Fruit fly (Drosophila melanogaster) whole organism, wandering third instar larva: ENCODE results near the gene Blos2.
A peak's percentile ranks its signal among the peaks of the same experiment; 100 is the strongest.

ENCODE experiments used
- Abd-B ChIP-seq: fragments of >200 bp; optimal IDR thresholded peaks from 2 replicates; lab custom pipeline; 2017; ENCODE audit warnings: missing biosample characterization, missing genetic modification characterization
- CG32264 ChIP-seq: fragments of 200-800 bp; sonication (Bioruptor generic); optimal IDR thresholded peaks from 2 replicates; lab custom pipeline; 2016; ENCODE audit warnings: missing biosample characterization, missing genetic modification characterization
- CG9705 ChIP-seq: fragments of 200-800 bp; sonication (Bioruptor generic); optimal IDR thresholded peaks from 2 replicates; lab custom pipeline; 2018; ENCODE audit warnings: missing biosample characterization, mild to moderate bottlenecking, missing genetic modification characterization
- CrebA ChIP-seq: fragments of 200-800 bp; sonication (Bioruptor generic); optimal IDR thresholded peaks from 2 replicates; lab custom pipeline; 2016; ENCODE audit warnings: missing biosample characterization, mild to moderate bottlenecking, missing genetic modification characterization, borderline replicate concordance
- Dfd ChIP-seq: fragments of >200 bp; optimal IDR thresholded peaks from 2 replicates; lab custom pipeline; 2017; ENCODE audit warnings: missing biosample characterization, missing genetic modification characterization
- Dif ChIP-seq: fragments of 200-275, 200-300 bp; sonication (Bioruptor generic); optimal IDR thresholded peaks from 2 replicates; lab custom pipeline; 2018; ENCODE audit warnings: missing biosample characterization, missing genetic modification characterization; ENCODE audit not compliant: partially characterized antibody
- GATAd ChIP-seq: sonication (Bioruptor generic); optimal IDR thresholded peaks from 2 replicates; lab custom pipeline; 2016; ENCODE audit warnings: missing biosample characterization, missing genetic modification characterization
- HLH106 ChIP-seq: fragments of 200-800 bp; optimal IDR thresholded peaks from 3 replicates; lab custom pipeline; 2019; ENCODE audit warnings: missing biosample characterization, mild to moderate bottlenecking, missing genetic modification characterization, moderate library complexity
- Hnf4 ChIP-seq: fragments of 200-800 bp; sonication (Bioruptor generic); optimal IDR thresholded peaks from 2 replicates; lab custom pipeline; 2016; ENCODE audit warnings: missing biosample characterization, mild to moderate bottlenecking, missing genetic modification characterization
- Hr78 ChIP-seq: fragments of >200 bp; optimal IDR thresholded peaks from 2 replicates; lab custom pipeline; 2017; ENCODE audit warnings: missing biosample characterization, missing genetic modification characterization
- Hr83 ChIP-seq: fragments of 200-300 bp; sonication (Bioruptor generic); optimal IDR thresholded peaks from 2 replicates; lab custom pipeline; 2016; ENCODE audit warnings: missing biosample characterization, mild to moderate bottlenecking, missing genetic modification characterization, moderate library complexity; ENCODE audit not compliant: poor library complexity, severe bottlenecking
- Jra ChIP-seq: sonication (Bioruptor generic); optimal IDR thresholded peaks from 2 replicates; lab custom pipeline; 2016; ENCODE audit warnings: missing biosample characterization, missing genetic modification characterization
- Mio ChIP-seq: sonication (Bioruptor generic); optimal IDR thresholded peaks from 2 replicates; lab custom pipeline; 2016; ENCODE audit warnings: missing biosample characterization, missing genetic modification characterization
- Myc ChIP-seq: fragments of >200 bp; optimal IDR thresholded peaks from 2 replicates; lab custom pipeline; 2017
- N ChIP-seq: fragments of >200 bp; optimal IDR thresholded peaks from 2 replicates; lab custom pipeline; 2018; ENCODE audit warnings: missing biosample characterization, missing external identifiers, missing genetic modification characterization
- OdsH ChIP-seq: fragments of 200-800 bp; sonication (Bioruptor generic); optimal IDR thresholded peaks from 2 replicates; lab custom pipeline; 2016; ENCODE audit warnings: missing biosample characterization, mild to moderate bottlenecking, missing genetic modification characterization
- Rel ChIP-seq, 2 experiments: fragments of 200-800 bp; sonication (Bioruptor generic) in 1 of 2; optimal IDR thresholded peaks; 2 replicates in 1 of 2; 3 replicates in 1 of 2; lab custom pipeline; 2016 to 2019; ENCODE audit warnings: mild to moderate bottlenecking in 2 of 2, missing biosample characterization in 2 of 2, missing genetic modification characterization in 2 of 2, moderate library complexity in 1 of 2
- Sp1 ChIP-seq: fragments of 200-800 bp; sonication (Bioruptor generic); optimal IDR thresholded peaks from 3 replicates; lab custom pipeline; 2019; ENCODE audit warnings: missing biosample characterization, mild to moderate bottlenecking, missing genetic modification characterization, moderate library complexity
- Vsx2 ChIP-seq: fragments of 200-300, 225-300 bp; sonication (Bioruptor generic); optimal IDR thresholded peaks from 2 replicates; lab custom pipeline; 2018; ENCODE audit warnings: missing biosample characterization, missing genetic modification characterization; ENCODE audit not compliant: partially characterized antibody
- br ChIP-seq: fragments of 200-800 bp; sonication (Bioruptor generic); optimal IDR thresholded peaks from 2 replicates; lab custom pipeline; 2016; ENCODE audit warnings: missing biosample characterization, missing genetic modification characterization
- brk ChIP-seq: fragments of 200-800 bp; sonication (Bioruptor generic); optimal IDR thresholded peaks from 2 replicates; lab custom pipeline; 2016; ENCODE audit warnings: missing biosample characterization, mild to moderate bottlenecking, missing genetic modification characterization
- dl ChIP-seq, 2 experiments: fragments of 175-275, 200-275 bp in 1 of 2; fragments of 200-275 bp in 1 of 2; sonication (Bioruptor generic); optimal IDR thresholded peaks; lab custom pipeline; 2018; ENCODE audit warnings: mild to moderate bottlenecking in 2 of 2, missing biosample characterization in 2 of 2, missing genetic modification characterization in 2 of 2, moderate library complexity in 2 of 2; ENCODE audit not compliant: partially characterized antibody in 2 of 2, insufficient read depth in 1 of 2
- dmrt93B ChIP-seq: fragments of 200-800 bp; sonication (Bioruptor generic); optimal IDR thresholded peaks from 2 replicates; lab custom pipeline; 2018; ENCODE audit warnings: missing biosample characterization, mild to moderate bottlenecking, missing genetic modification characterization
- dsf ChIP-seq: sonication (Bioruptor generic); optimal IDR thresholded peaks from 2 replicates; lab custom pipeline; 2016; ENCODE audit warnings: missing biosample characterization, missing genetic modification characterization, borderline replicate concordance
- ey ChIP-seq: fragments of 200-800 bp; sonication (Bioruptor generic); optimal IDR thresholded peaks from 2 replicates; lab custom pipeline; 2016; ENCODE audit warnings: missing biosample characterization, missing genetic modification characterization
- foxo ChIP-seq, 2 experiments: fragments of 200-800 bp; sonication (Bioruptor generic); optimal IDR thresholded peaks; 2 replicates in 1 of 2; 3 replicates in 1 of 2; lab custom pipeline; 2016 to 2017; ENCODE audit warnings: missing biosample characterization in 2 of 2, missing genetic modification characterization in 2 of 2
- fru ChIP-seq: fragments of 200-800 bp; sonication (Bioruptor generic); optimal IDR thresholded peaks from 3 replicates; lab custom pipeline; 2016; ENCODE audit warnings: missing biosample characterization, mild to moderate bottlenecking, missing genetic modification characterization
- h ChIP-seq: fragments of 200-800 bp; sonication (Bioruptor generic); optimal IDR thresholded peaks from 3 replicates; lab custom pipeline; 2016; ENCODE audit warnings: missing biosample characterization, mild to moderate bottlenecking, missing genetic modification characterization
- jim ChIP-seq: fragments of 175-275, 200-325 bp; sonication (Bioruptor generic); optimal IDR thresholded peaks from 2 replicates; lab custom pipeline; 2016; ENCODE audit warnings: missing biosample characterization, mild to moderate bottlenecking, missing genetic modification characterization
- lola ChIP-seq: fragments of >200 bp; optimal IDR thresholded peaks from 2 replicates; lab custom pipeline; 2017; ENCODE audit warnings: missing biosample characterization, missing genetic modification characterization
- pan ChIP-seq: fragments of >200 bp; optimal IDR thresholded peaks from 2 replicates; lab custom pipeline; 2017
- psq ChIP-seq: fragments of 200-800 bp; sonication (Bioruptor generic); optimal IDR thresholded peaks from 3 replicates; lab custom pipeline; 2017; ENCODE audit warnings: missing biosample characterization, mild to moderate bottlenecking, missing genetic modification characterization, moderate library complexity
- rgr ChIP-seq: fragments of 200-800 bp; sonication (Bioruptor generic); optimal IDR thresholded peaks from 3 replicates; lab custom pipeline; 2016; ENCODE audit warnings: missing biosample characterization, mild to moderate bottlenecking, missing genetic modification characterization
- sage ChIP-seq: fragments of 200-800 bp; sonication (Bioruptor generic); optimal IDR thresholded peaks from 2 replicates; lab custom pipeline; 2016; ENCODE audit warnings: missing biosample characterization, mild to moderate bottlenecking, missing genetic modification characterization
- sv ChIP-seq: fragments of 200-800 bp; sonication (Bioruptor generic); optimal IDR thresholded peaks from 3 replicates; lab custom pipeline; 2016; ENCODE audit warnings: missing biosample characterization, missing genetic modification characterization
- tai ChIP-seq: sonication (Bioruptor generic); optimal IDR thresholded peaks from 2 replicates; lab custom pipeline; 2016; ENCODE audit warnings: missing biosample characterization, missing genetic modification characterization
- usp ChIP-seq: fragments of >200 bp; optimal IDR thresholded peaks from 2 replicates; lab custom pipeline; 2017; ENCODE audit warnings: missing biosample characterization, missing genetic modification characterization
- woc ChIP-seq: sonication (Bioruptor generic); optimal IDR thresholded peaks from 2 replicates; lab custom pipeline; 2016; ENCODE audit warnings: missing biosample characterization, mild to moderate bottlenecking, missing genetic modification characterization

Blos2 gene

DNA sequence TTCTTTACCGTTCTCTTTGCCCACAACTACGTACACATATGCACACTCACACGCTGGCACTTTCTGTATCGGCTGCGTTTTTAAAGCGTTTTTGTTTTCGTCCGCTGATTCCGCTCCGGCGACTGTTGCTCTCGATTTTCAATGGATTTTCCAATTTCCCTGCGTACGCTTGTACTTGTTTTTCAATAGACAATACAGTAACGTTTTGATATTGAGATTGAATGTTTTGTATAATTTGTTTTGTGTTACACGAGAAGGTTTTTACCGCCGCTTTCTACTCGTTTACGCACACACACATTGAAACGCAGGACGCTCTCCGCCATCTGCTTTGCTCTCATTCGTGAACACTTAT lies 31.2 kb downstream of the Blos2 start:
- TF ChIP-seq dmrt93B (GFP tag; lab: Kevin White, UChicago) (no peak), psq (GFP tag; lab: Kevin White, UChicago) (peak; percentile 94), GATAd (no peak), Vsx2 (GFP tag; lab: Kevin White, UChicago) (no peak), CG32264 (GFP tag; lab: Kevin White, UChicago) (no peak), N (GFP tag; lab: Kevin White, UChicago) (peak; percentile 5)

DNA sequence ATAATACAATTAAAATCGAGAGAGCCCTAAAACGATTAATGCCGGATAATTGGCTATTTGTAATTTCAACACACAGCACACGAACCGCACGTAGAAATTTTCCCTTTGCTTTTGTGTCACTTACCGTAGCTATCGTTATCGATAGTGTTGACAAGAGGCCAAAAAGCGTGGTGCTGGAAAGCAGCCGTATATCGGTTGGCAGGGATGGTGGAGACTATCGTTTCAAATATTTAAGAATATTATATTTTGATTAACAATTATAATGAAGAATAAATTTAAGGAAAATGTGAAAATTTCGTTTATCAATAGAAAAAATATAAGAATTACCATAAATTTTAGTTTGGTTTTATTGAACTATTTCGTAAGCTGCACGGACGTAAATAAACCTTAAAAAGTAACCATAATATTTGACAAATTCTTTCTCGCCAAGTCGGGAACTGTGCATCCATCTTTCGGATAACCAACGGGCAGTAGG lies 31.7 kb downstream of the Blos2 start, which contains the start of gene JIL-1:
Gene JIL-1 (minus strand): TSS at position 148 of the 475 bp plus-strand sequence.
- TF ChIP-seq CG32264 (GFP tag; lab: Kevin White, UChicago) (no peak), GATAd (peak; percentile 41), jim (peak; percentile 6), pan (lab: Kevin White, UChicago) (no peak), Hr83 (GFP tag; lab: Kevin White, UChicago) (peak; percentile 38), psq (GFP tag; lab: Kevin White, UChicago) (peak; percentile 75), h (GFP tag; lab: Kevin White, UChicago) (peak; percentile 77), woc (GFP tag; lab: Kevin White, UChicago) (peak; percentile 76), tai (GFP tag; lab: Kevin White, UChicago) (peak; percentile 40), dmrt93B (GFP tag; lab: Kevin White, UChicago) (no peak), CG9705 (GFP tag; lab: Kevin White, UChicago) (peak; percentile 29), sage (peak; percentile 65), OdsH (GFP tag; lab: Kevin White, UChicago) (peak; percentile 20), lola (no peak), Dfd (GFP tag; lab: Kevin White, UChicago) (no peak), Hnf4 (peak; percentile 83), HLH106 (tag; lab: Kevin White, UChicago) (peak; percentile 68), Dif (no peak), sv (GFP tag; lab: Kevin White, UChicago) (peak; percentile 69), br (peak; percentile 66), Jra (peak; percentile 75), Mio (GFP tag; lab: Kevin White, UChicago) (peak; percentile 0), Abd-B (no peak), fru (GFP tag; lab: Kevin White, UChicago) (peak; percentile 62), rgr (GFP tag; lab: Kevin White, UChicago) (peak; percentile 74), N (GFP tag; lab: Kevin White, UChicago) (no peak), Sp1 (peak; percentile 56), Vsx2 (GFP tag; lab: Kevin White, UChicago) (peak; percentile 25), ey (GFP tag; lab: Kevin White, UChicago) (peak; percentile 51), Rel (GFP tag; optimal IDR thresholded peaks at IDR 0.05; lab: Kevin White, UChicago) (peak; percentile 36), Rel (tag; optimal IDR thresholded peaks at IDR 0.05; lab: Kevin White, UChicago) (peak; percentile 32), Myc (lab: Kevin White, UChicago) (peak; percentile 2), dl (GFP tag; optimal IDR thresholded peaks at IDR 0.05; lab: Kevin White, UChicago; ENCODE audit: insufficient read depth in 1 of 2, partially characterized antibody in 2 of 2) (no peak), CrebA (GFP tag; lab: Kevin White, UChicago) (no peak), brk (GFP tag; lab: Kevin White, UChicago) (peak; percentile 69), dsf (GFP tag; lab: Kevin White, UChicago) (peak; percentile 60), Hr78 (GFP tag; lab: Kevin White, UChicago) (no peak), foxo (GFP tag; optimal IDR thresholded peaks at IDR 0.05; lab: Kevin White, UChicago) (peak in 1 of 2 experiments; percentile 78), usp (GFP tag; lab: Kevin White, UChicago) (no peak)

DNA sequence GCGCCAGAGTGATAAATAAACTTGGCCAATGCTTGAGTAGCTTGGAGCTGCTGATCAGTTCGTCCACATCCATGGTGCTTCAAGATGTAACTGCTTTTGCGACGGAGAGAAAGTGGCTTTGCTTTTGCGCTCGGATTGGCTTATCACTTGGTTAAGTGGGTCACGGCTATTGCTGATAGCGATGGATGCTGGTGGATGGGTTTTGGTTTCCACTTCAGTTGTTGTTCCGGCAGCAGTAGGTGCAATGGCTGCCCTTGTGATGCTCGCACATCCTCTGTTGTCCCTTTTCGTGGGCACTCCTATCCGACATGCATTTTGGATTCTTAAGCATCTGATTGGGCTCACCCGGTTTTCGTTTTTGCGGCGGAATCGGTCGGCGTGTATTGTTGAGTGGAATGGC lies 32.9 kb downstream of the Blos2 start:
- no peak for TF ChIP-seq Dif
- no peak for TF ChIP-seq Mio (GFP tag; lab: Kevin White, UChicago)
- TF ChIP-seq ey (GFP tag; lab: Kevin White, UChicago): no peak
- no peak for TF ChIP-seq brk (GFP tag; lab: Kevin White, UChicago)
- TF ChIP-seq Sp1: no peak
- no peak for TF ChIP-seq Dfd (GFP tag; lab: Kevin White, UChicago)
- TF ChIP-seq Abd-B: no peak
- no peak for TF ChIP-seq Hr83 (GFP tag; lab: Kevin White, UChicago)
- TF ChIP-seq woc (GFP tag; lab: Kevin White, UChicago): no peak
- no peak for TF ChIP-seq CG9705 (GFP tag; lab: Kevin White, UChicago)
- TF ChIP-seq lola: no peak
- TF ChIP-seq Vsx2 (GFP tag; lab: Kevin White, UChicago): no peak
- TF ChIP-seq dmrt93B (GFP tag; lab: Kevin White, UChicago): no peak
- no peak for TF ChIP-seq dl (GFP tag; optimal IDR thresholded peaks at IDR 0.05; lab: Kevin White, UChicago; ENCODE audit: insufficient read depth in 1 of 2, partially characterized antibody in 2 of 2)
- no peak for TF ChIP-seq Hnf4
- no peak for TF ChIP-seq OdsH (GFP tag; lab: Kevin White, UChicago)
- TF ChIP-seq fru (GFP tag; lab: Kevin White, UChicago): no peak
- no peak for TF ChIP-seq tai (GFP tag; lab: Kevin White, UChicago)
